Worm (Caenorhabditis elegans) whole organism, young adult: ENCODE results near the gene cka-2.

Experiments
- F10E7.11 ChIP-seq: sonication (generic microtip); optimal IDR thresholded peaks from 2 replicates; lab custom pipeline; 2017; ENCODE audit warnings: mild to moderate bottlenecking, missing genetic modification characterization, moderate library complexity, missing compliant biosample characterization
- K12H6.12 ChIP-seq: fragments of 200-800 bp; sonication (Bioruptor generic); optimal IDR thresholded peaks from 2 replicates; lab custom pipeline; 2018; ENCODE audit warnings: mild to moderate bottlenecking, missing genetic modification characterization, missing compliant biosample characterization
- ama-1 ChIP-seq, 3 experiments: fragments of 150-350 bp in 1 of 3; sonication (generic microtip) in 2 of 3; optimal IDR thresholded peaks; 2 replicates each; lab custom pipeline; 2014 to 2018; ENCODE audit warnings: missing biosample characterization in 2 of 3, missing genetic modification characterization in 2 of 3, missing genetic modification reagents in 2 of 3
- attf-6 ChIP-seq: fragments of 200-800 bp; sonication (Bioruptor generic); IDR thresholded peaks from 2 replicates; pipeline ENCODE4 v1.3.6; 2022; ENCODE audit warnings: missing genetic modification reagents, missing genetic modification characterization, missing compliant biosample characterization
- bed-2 ChIP-seq: fragments of 200-800 bp; sonication (Bioruptor generic); IDR thresholded peaks from 2 replicates; pipeline ENCODE4 v1.3.6; 2022; ENCODE audit warnings: missing genetic modification reagents, missing genetic modification characterization, missing compliant biosample characterization
- him-1 ChIP-seq: sonication (generic microtip); optimal IDR thresholded peaks from 2 replicates; lab custom pipeline; 2016; ENCODE audit warnings: missing genotype, missing genetic modification reagents, missing genetic modification characterization, missing compliant biosample characterization
- lin-35 ChIP-seq, 3 experiments: fragments of 150-350 bp in 2 of 3; sonication (generic microtip) in 1 of 3; optimal IDR thresholded peaks; 2 replicates each; lab custom pipeline; 2014 to 2018; ENCODE audit warnings: missing biosample characterization in 3 of 3, missing genetic modification characterization in 3 of 3, missing genetic modification reagents in 3 of 3
- mcd-1 ChIP-seq: fragments of 200-800 bp; sonication (Bioruptor generic); IDR thresholded peaks from 2 replicates; pipeline ENCODE4 v1.3.6; 2022; ENCODE audit warnings: missing genetic modification reagents, missing genetic modification characterization, missing compliant biosample characterization
- rec-8 ChIP-seq, 2 experiments: sonication (generic microtip); optimal IDR thresholded peaks; 2 replicates each; lab custom pipeline; 2016; ENCODE audit warnings: mild to moderate bottlenecking in 2 of 2, missing genetic modification characterization in 2 of 2, missing genetic modification reagents in 2 of 2, missing genotype in 2 of 2, missing biosample characterization in 1 of 2, missing compliant biosample characterization in 1 of 2, moderate library complexity in 1 of 2
- unc-62 ChIP-seq: fragments of 150-350 bp; optimal IDR thresholded peaks from 2 replicates; lab custom pipeline; 2014; ENCODE audit warnings: missing biosample characterization, missing genetic modification reagents, missing genetic modification characterization

ce11 chrX:4295917-4296316, 10.0 kb downstream of the cka-2 start:
- no peak for TF ChIP-seq attf-6
- no peak for TF ChIP-seq F10E7.11 (tag; lab: Kevin White, UChicago)
- TF ChIP-seq unc-62 (GFP tag; lab: Kevin White, UChicago): no peak
- TF ChIP-seq bed-2 (GFP tag; lab: Robert Waterston, UW): no peak
- no peak for TF ChIP-seq ama-1 (optimal IDR thresholded peaks at IDR 0.05; lab: Kevin White, UChicago)
- no peak for TF ChIP-seq ama-1 (GFP tag; optimal IDR thresholded peaks at IDR 0.05; lab: Kevin White, UChicago)
- no peak for TF ChIP-seq K12H6.12 (tag; lab: Kevin White, UChicago)
- no peak for TF ChIP-seq him-1 (tag; lab: Kevin White, UChicago)
- no peak for TF ChIP-seq rec-8 (tag; optimal IDR thresholded peaks at IDR 0.05; lab: Kevin White, UChicago)
- no peak for TF ChIP-seq lin-35 (GFP tag; optimal IDR thresholded peaks at IDR 0.05; lab: Kevin White, UChicago)
- no peak for TF ChIP-seq mcd-1 (GFP tag; lab: Robert Waterston, UW)
